Worm (Caenorhabditis elegans) whole organism, L2 larva: Measurements from ENCODE around the gene pink-1.

Experiments used
- blmp-1 ChIP-seq: sonication (generic microtip); optimal IDR thresholded peaks from 2 replicates; lab custom pipeline; 2017; ENCODE audit warnings: missing genetic modification characterization, mild to moderate bottlenecking, missing compliant biosample characterization, antibody characterized with exemption, moderate library complexity; ENCODE audit not compliant: insufficient read depth
- dmd-4 ChIP-seq: sonication (generic microtip); optimal IDR thresholded peaks from 2 replicates; lab custom pipeline; 2017; ENCODE audit warnings: missing biosample characterization, missing genetic modification characterization
- lin-13 ChIP-seq: fragments of 150-350 bp; optimal IDR thresholded peaks from 2 replicates; lab custom pipeline; 2014; ENCODE audit warnings: missing biosample characterization, missing genetic modification reagents, missing genetic modification characterization
- lsy-2 ChIP-seq, 2 experiments: fragments of 150-350 bp in 1 of 2; sonication (generic microtip) in 1 of 2; optimal IDR thresholded peaks; 2 replicates each; lab custom pipeline; 2014 to 2017; ENCODE audit warnings: missing biosample characterization in 2 of 2, missing genetic modification characterization in 2 of 2
- mdl-1 ChIP-seq, 2 experiments: fragments of 150-350 bp in 1 of 2; sonication (generic microtip) in 1 of 2; optimal IDR thresholded peaks; 2 replicates each; lab custom pipeline; 2017; ENCODE audit warnings: missing biosample characterization in 2 of 2, missing genetic modification characterization in 2 of 2
- nhr-11 ChIP-seq: fragments of 150-350 bp; optimal IDR thresholded peaks from 2 replicates; lab custom pipeline; 2014; ENCODE audit warnings: missing biosample characterization, missing genetic modification characterization
- nhr-12 ChIP-seq: fragments of 150-350 bp; optimal IDR thresholded peaks from 2 replicates; lab custom pipeline; 2014; ENCODE audit warnings: missing biosample characterization, missing genetic modification characterization
- nhr-25 ChIP-seq: fragments of 150-350 bp; sonication (generic microtip); optimal IDR thresholded peaks from 3 replicates; lab custom pipeline; 2014; ENCODE audit warnings: missing biosample characterization, missing genetic modification characterization
- peb-1 ChIP-seq: fragments of 150-350 bp; optimal IDR thresholded peaks from 2 replicates; lab custom pipeline; 2014; ENCODE audit warnings: missing biosample characterization, missing genetic modification characterization
- skn-1 ChIP-seq: sonication (generic microtip); optimal IDR thresholded peaks from 2 replicates; lab custom pipeline; 2017; ENCODE audit warnings: missing biosample characterization, missing genetic modification characterization
- unc-39 ChIP-seq: fragments of 150-350 bp; optimal IDR thresholded peaks from 2 replicates; lab custom pipeline; 2014; ENCODE audit warnings: missing biosample characterization, missing genetic modification characterization

DNA sequence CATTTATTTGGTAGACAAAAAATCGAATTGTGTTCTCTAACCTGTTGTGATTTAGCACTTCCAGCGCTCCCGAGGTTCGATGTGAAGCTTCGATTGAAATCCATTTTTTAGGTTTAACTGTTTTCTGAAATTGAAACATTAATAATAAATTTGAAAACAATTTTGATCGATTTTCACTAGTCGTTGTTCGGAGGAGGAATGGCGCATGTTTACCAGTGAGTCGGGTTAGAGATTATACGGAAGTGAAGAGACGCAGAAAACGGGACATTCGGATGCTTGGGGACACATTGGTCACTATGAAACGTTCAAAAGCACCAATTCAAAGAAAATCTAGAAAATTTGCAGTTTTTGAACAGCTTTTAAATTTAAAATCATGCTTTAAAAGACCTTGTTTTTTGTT lies 3.3 kb upstream of the pink-1 start, which contains the start of gene fbxl-3:
- TF ChIP-seq mdl-1 (tag; optimal IDR thresholded peaks at IDR 0.05; lab: Kevin White, UChicago), result no peak
- no peak for TF ChIP-seq dmd-4 (tag; lab: Kevin White, UChicago)
- TF ChIP-seq peb-1, result no peak
- TF ChIP-seq unc-39 (tag; lab: Kevin White, UChicago), result no peak
- no peak for TF ChIP-seq nhr-11 (tag; lab: Kevin White, UChicago)
- no peak for TF ChIP-seq skn-1 (tag; lab: Kevin White, UChicago)
- TF ChIP-seq lsy-2 (tag; optimal IDR thresholded peaks at IDR 0.05; lab: Kevin White, UChicago), result no peak
- TF ChIP-seq nhr-25 (tag; lab: Kevin White, UChicago), result no peak
- no peak for TF ChIP-seq nhr-12 (tag; lab: Kevin White, UChicago)
- TF ChIP-seq blmp-1 (tag; lab: Kevin White, UChicago), result no peak
- no peak for TF ChIP-seq lin-13 (GFP tag; lab: Kevin White, UChicago)
